Fruit fly (Drosophila melanogaster) whole organism, adult: ENCODE results near the gene CG32069.

Experiments
- CG11617 ChIP-seq: fragments of 200-800 bp; sonication (Bioruptor generic); optimal IDR thresholded peaks from 2 replicates; lab custom pipeline; 2017; ENCODE audit warnings: mild to moderate bottlenecking, missing biosample characterization, missing genetic modification reagents, missing genetic modification characterization
- CG12768 ChIP-seq: fragments of 200-800 bp; sonication (Bioruptor generic); optimal IDR thresholded peaks from 2 replicates; lab custom pipeline; 2017; ENCODE audit warnings: missing biosample characterization, missing genetic modification characterization, mild to moderate bottlenecking, moderate library complexity, missing genetic modification reagents
- CG14711 ChIP-seq: fragments of 200-800 bp; sonication (Bioruptor generic); optimal IDR thresholded peaks from 2 replicates; lab custom pipeline; 2018; ENCODE audit warnings: missing biosample characterization, mild to moderate bottlenecking, missing genetic modification characterization, moderate library complexity
- CG1620 ChIP-seq: fragments of 200-800 bp; sonication (Bioruptor generic); optimal IDR thresholded peaks from 2 replicates; lab custom pipeline; 2016; ENCODE audit warnings: missing biosample characterization, missing genetic modification characterization
- CG33017 ChIP-seq: fragments of 200-800 bp; sonication (Bioruptor generic); optimal IDR thresholded peaks from 2 replicates; lab custom pipeline; 2018; ENCODE audit warnings: missing biosample characterization, mild to moderate bottlenecking, missing genetic modification characterization, moderate library complexity
- CG5204 ChIP-seq: fragments of 200-800 bp; sonication (Bioruptor generic); optimal IDR thresholded peaks from 2 replicates; lab custom pipeline; 2016; ENCODE audit warnings: missing biosample characterization, missing genetic modification characterization
- CG7045 ChIP-seq: fragments of 200-800 bp; sonication (Bioruptor generic); optimal IDR thresholded peaks from 2 replicates; lab custom pipeline; 2017; ENCODE audit warnings: missing biosample characterization, mild to moderate bottlenecking, missing genetic modification characterization
- CG7101 ChIP-seq: fragments of 200-800 bp; sonication (Bioruptor generic); optimal IDR thresholded peaks from 2 replicates; lab custom pipeline; 2018; ENCODE audit warnings: missing biosample characterization, mild to moderate bottlenecking, missing genetic modification characterization, moderate library complexity
- Clk ChIP-seq: fragments of 200-800 bp; sonication (Bioruptor generic); optimal IDR thresholded peaks from 2 replicates; lab custom pipeline; 2017; ENCODE audit warnings: missing biosample characterization, missing genetic modification characterization
- Crg-1 ChIP-seq: fragments of 200-800 bp; sonication (Bioruptor generic); optimal IDR thresholded peaks from 2 replicates; lab custom pipeline; 2016; ENCODE audit warnings: missing biosample characterization, missing genetic modification characterization
- Hr96 ChIP-seq: fragments of 200-800 bp; sonication (Bioruptor generic); optimal IDR thresholded peaks from 2 replicates; lab custom pipeline; 2016; ENCODE audit warnings: missing biosample characterization, missing genetic modification characterization
- Mnt ChIP-seq: fragments of 200-800 bp; sonication (Bioruptor generic); optimal IDR thresholded peaks from 2 replicates; lab custom pipeline; 2016; ENCODE audit warnings: missing biosample characterization, mild to moderate bottlenecking, missing genetic modification characterization
- bab1 ChIP-seq: fragments of 200-800 bp; sonication (Bioruptor generic); optimal IDR thresholded peaks from 3 replicates; lab custom pipeline; 2019; ENCODE audit warnings: missing biosample characterization, mild to moderate bottlenecking, missing genetic modification characterization, moderate library complexity
- cic ChIP-seq: fragments of 200-800 bp; sonication (Bioruptor generic); optimal IDR thresholded peaks from 2 replicates; lab custom pipeline; 2017; ENCODE audit warnings: missing biosample characterization, mild to moderate bottlenecking, missing genetic modification characterization, moderate library complexity
- cnc ChIP-seq, 2 experiments: fragments of >200 bp; optimal IDR thresholded peaks; 2 replicates each; lab custom pipeline; 2017
- kay ChIP-seq: fragments of 200-800 bp; sonication (Bioruptor generic); peaks from one replicate; lab custom pipeline; 2016; ENCODE audit warnings: missing biosample characterization, missing genetic modification characterization, borderline replicate concordance
- ovo ChIP-seq: fragments of 200-800 bp; sonication (Bioruptor generic); optimal IDR thresholded peaks from 2 replicates; lab custom pipeline; 2016; ENCODE audit warnings: missing biosample characterization, missing genetic modification characterization
- pad ChIP-seq: fragments of 200-800 bp; sonication (Bioruptor generic); optimal IDR thresholded peaks from 3 replicates; lab custom pipeline; 2017; ENCODE audit warnings: missing biosample characterization, missing genetic modification characterization, mild to moderate bottlenecking, moderate library complexity, missing genetic modification reagents
- tj ChIP-seq: fragments of 200-800 bp; sonication (Bioruptor generic); optimal IDR thresholded peaks from 3 replicates; lab custom pipeline; 2017; ENCODE audit warnings: missing biosample characterization, mild to moderate bottlenecking, missing genetic modification characterization, moderate library complexity
- toe ChIP-seq: fragments of 200-800 bp; sonication (Bioruptor generic); optimal IDR thresholded peaks from 2 replicates; lab custom pipeline; 2016; ENCODE audit warnings: missing biosample characterization, missing genetic modification characterization

Gene CG32069

dm6 chr3L:11062441-11062840 lies at the start of gene CG32069:
TSS of gene CG32069 (minus strand) at chr3L:11062614.
- TF ChIP-seq CG11617 (GFP tag; lab: Kevin White, UChicago) (no peak), tj (GFP tag; lab: Kevin White, UChicago) (peak; percentile 11), Crg-1 (no peak), cnc (optimal IDR thresholded peaks at IDR 0.05; lab: Kevin White, UChicago) (no peak), Mnt (GFP tag; lab: Kevin White, UChicago) (peak; percentile 1), CG7101 (no peak), CG1620 (GFP tag; lab: Kevin White, UChicago) (no peak), CG7045 (GFP tag; lab: Kevin White, UChicago) (no peak), kay (GFP tag; lab: Kevin White, UChicago) (no peak), CG33017 (tag; lab: Kevin White, UChicago) (no peak), CG12768 (GFP tag; lab: Kevin White, UChicago) (no peak), CG5204 (GFP tag; lab: Kevin White, UChicago) (no peak), toe (GFP tag; lab: Kevin White, UChicago) (no peak), cic (no peak), Hr96 (GFP tag; lab: Kevin White, UChicago) (no peak), bab1 (GFP tag; lab: Kevin White, UChicago) (peak; percentile 19), Clk (GFP tag; lab: Kevin White, UChicago) (no peak)

- TF ChIP-seq Mnt (GFP tag; lab: Kevin White, UChicago) (no peak), CG33017 (tag; lab: Kevin White, UChicago) (no peak), tj (GFP tag; lab: Kevin White, UChicago) (no peak), CG7045 (GFP tag; lab: Kevin White, UChicago) (no peak), kay (GFP tag; lab: Kevin White, UChicago) (no peak), Hr96 (GFP tag; lab: Kevin White, UChicago) (no peak), CG14711 (tag; lab: Kevin White, UChicago) (no peak), CG5204 (GFP tag; lab: Kevin White, UChicago) (no peak), CG12768 (GFP tag; lab: Kevin White, UChicago) (no peak), cic (no peak), ovo (GFP tag; lab: Kevin White, UChicago) (no peak)
Measured at dm6 chr3L:11109454-11109853, 47.0 kb upstream of the CG32069 start, which contains the start of the genes CG34012 and emei. TSS of gene CG34012 (minus strand) at chr3L:11109505. TSS of gene emei (plus strand) at chr3L:11109690.

- TF ChIP-seq CG1620 (GFP tag; lab: Kevin White, UChicago) (no peak), ovo (GFP tag; lab: Kevin White, UChicago) (no peak), bab1 (GFP tag; lab: Kevin White, UChicago) (no peak), pad (GFP tag; lab: Kevin White, UChicago) (no peak), CG12768 (GFP tag; lab: Kevin White, UChicago) (no peak), cic (no peak), CG11617 (GFP tag; lab: Kevin White, UChicago) (no peak), Crg-1 (no peak), cnc (optimal IDR thresholded peaks at IDR 0.05; lab: Kevin White, UChicago) (no peak), CG14711 (tag; lab: Kevin White, UChicago) (no peak), toe (GFP tag; lab: Kevin White, UChicago) (no peak), Clk (GFP tag; lab: Kevin White, UChicago) (no peak), Hr96 (GFP tag; lab: Kevin White, UChicago) (no peak)
Measured at dm6 chr3L:11107935-11108334, 45.5 kb upstream of the CG32069 start, which contains the start of gene CG12522. TSS of gene CG12522 (plus strand) at chr3L:11108235.

DNA sequence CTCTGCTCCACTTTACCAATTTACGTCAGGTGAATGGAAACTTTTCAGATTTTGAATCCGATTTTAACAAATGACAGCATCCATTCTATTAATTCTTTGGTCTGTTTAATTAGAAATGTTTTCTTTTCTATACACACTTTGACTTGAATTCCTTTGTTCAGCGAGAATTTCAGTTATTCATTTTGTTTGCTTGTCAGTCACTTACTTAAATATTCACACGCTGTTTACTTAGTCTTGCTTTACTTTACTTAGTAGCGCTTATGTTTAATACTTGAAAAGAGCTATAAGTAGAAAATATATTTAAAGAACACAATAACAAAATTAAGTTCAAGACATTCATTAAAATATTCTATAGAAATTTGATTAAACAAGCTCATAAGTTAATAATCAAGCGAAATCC lies 45.0 kb upstream of the CG32069 start, which contains the start of gene CG32073:
TSS of gene CG32073 (minus strand) at position 151 of the 400 bp plus-strand sequence.
- TF ChIP-seq Crg-1: no peak
- no peak for TF ChIP-seq CG7045 (GFP tag; lab: Kevin White, UChicago)
- TF ChIP-seq CG33017 (tag; lab: Kevin White, UChicago): no peak
- TF ChIP-seq Mnt (GFP tag; lab: Kevin White, UChicago): no peak
- no peak for TF ChIP-seq CG7101
- TF ChIP-seq CG11617 (GFP tag; lab: Kevin White, UChicago): no peak
- no peak for TF ChIP-seq CG12768 (GFP tag; lab: Kevin White, UChicago)
- no peak for TF ChIP-seq CG14711 (tag; lab: Kevin White, UChicago)
- no peak for TF ChIP-seq kay (GFP tag; lab: Kevin White, UChicago)
- TF ChIP-seq pad (GFP tag; lab: Kevin White, UChicago): no peak

dm6 chr3L:11103773-11104172 lies 41.4 kb upstream of the CG32069 start, which contains the start of gene CG32071:
TSS of gene CG32071 (minus strand) at chr3L:11103873.
- TF ChIP-seq Crg-1: no peak
- no peak for TF ChIP-seq bab1 (GFP tag; lab: Kevin White, UChicago)

- TF ChIP-seq cic (no peak), pad (GFP tag; lab: Kevin White, UChicago) (no peak), CG1620 (GFP tag; lab: Kevin White, UChicago) (no peak)
Measured at dm6 chr3L:11102930-11103329, 40.5 kb upstream of the CG32069 start, which contains the start of gene Elo68alpha. TSS of gene Elo68alpha (minus strand) at chr3L:11103030.

dm6 chr3L:11101598-11101997 lies 39.2 kb upstream of the CG32069 start, which contains the start of gene Elo68beta:
TSS of gene Elo68beta (minus strand) at chr3L:11101698.
- no peak for TF ChIP-seq Crg-1
- TF ChIP-seq kay (GFP tag; lab: Kevin White, UChicago): peak; percentile 19
- TF ChIP-seq pad (GFP tag; lab: Kevin White, UChicago): no peak
